Worm (Caenorhabditis elegans) whole organism, young adult: Measurements from ENCODE around the gene F44F4.9.
A peak's percentile ranks its signal among the peaks of the same experiment; 100 is the strongest.

Experiments
- B0019.2 ChIP-seq: fragments of 200-800 bp; sonication (Bioruptor generic); conservative IDR thresholded peaks from 2 replicates; pipeline ENCODE4 v1.3.6; 2022; ENCODE audit warnings: missing genetic modification reagents, missing genetic modification characterization, missing compliant biosample characterization
- B0035.1 ChIP-seq: sonication (generic microtip); optimal IDR thresholded peaks from 2 replicates; lab custom pipeline; 2016; ENCODE audit warnings: missing genetic modification characterization, mild to moderate bottlenecking, missing compliant biosample characterization, missing genotype, missing genetic modification reagents
- D2030.7 ChIP-seq: fragments of 200-800 bp; sonication (Bioruptor generic); IDR thresholded peaks from 2 replicates; pipeline ENCODE4 v1.3.6; 2022; ENCODE audit warnings: missing genetic modification reagents, missing genetic modification characterization, missing compliant biosample characterization
- F10E7.11 ChIP-seq: sonication (generic microtip); optimal IDR thresholded peaks from 2 replicates; lab custom pipeline; 2017; ENCODE audit warnings: mild to moderate bottlenecking, missing genetic modification characterization, moderate library complexity, missing compliant biosample characterization
- F23B12.7 ChIP-seq: sonication (generic microtip); optimal IDR thresholded peaks from 2 replicates; lab custom pipeline; 2017; ENCODE audit warnings: missing genetic modification characterization, mild to moderate bottlenecking, missing compliant biosample characterization, antibody characterized with exemption, moderate library complexity; ENCODE audit not compliant: insufficient read depth
- F37B4.10 ChIP-seq: fragments of 200-800 bp; sonication (Bioruptor generic); IDR thresholded peaks from 2 replicates; pipeline ENCODE4 v1.3.6; 2022; ENCODE audit warnings: missing genetic modification characterization, missing compliant biosample characterization
- F39B2.1 ChIP-seq: fragments of 200-800 bp; sonication (Bioruptor generic); IDR thresholded peaks from 2 replicates; pipeline ENCODE4 v1.3.6; 2022; ENCODE audit warnings: missing genetic modification reagents, missing genetic modification characterization, missing compliant biosample characterization
- F55B11.4 ChIP-seq: sonication (generic microtip); optimal IDR thresholded peaks from 2 replicates; lab custom pipeline; 2016; ENCODE audit warnings: missing compliant biosample characterization, missing genetic modification characterization, borderline replicate concordance; ENCODE audit not compliant: insufficient read depth
- F57A8.1 ChIP-seq: fragments of 200-800 bp; sonication (Bioruptor generic); optimal IDR thresholded peaks from 2 replicates; lab custom pipeline; 2018; ENCODE audit warnings: mild to moderate bottlenecking, missing genetic modification characterization, moderate library complexity, missing compliant biosample characterization
- T07F8.4 ChIP-seq: sonication (generic microtip); optimal IDR thresholded peaks from 2 replicates; lab custom pipeline; 2016; ENCODE audit warnings: mild to moderate bottlenecking, missing genetic modification characterization, moderate library complexity, missing compliant biosample characterization
- Y53F4B.3 ChIP-seq: fragments of 200-800 bp; sonication (Bioruptor generic); IDR thresholded peaks from 2 replicates; pipeline ENCODE4 v1.3.6; 2022; ENCODE audit warnings: missing genetic modification reagents, missing genetic modification characterization, missing compliant biosample characterization
- Y53G8AR.9 ChIP-seq: fragments of 200-800 bp; sonication (Bioruptor generic); conservative IDR thresholded peaks from 2 replicates; pipeline ENCODE4 v1.3.6; 2022; ENCODE audit warnings: missing genetic modification reagents, missing genetic modification characterization, missing compliant biosample characterization
- Y56A3A.18 ChIP-seq: fragments of 200-800 bp; sonication (Bioruptor generic); IDR thresholded peaks from 2 replicates; pipeline ENCODE4 v1.3.6; 2022; ENCODE audit warnings: missing genetic modification reagents, missing genetic modification characterization, missing compliant biosample characterization
- Y95B8A.8 ChIP-seq: fragments of 200-800 bp; sonication (Bioruptor generic); IDR thresholded peaks from 2 replicates; pipeline ENCODE4 v1.3.6; 2022; ENCODE audit warnings: missing genetic modification reagents, missing genetic modification characterization, missing compliant biosample characterization
- aptf-3 ChIP-seq: fragments of 200-800 bp; sonication (Bioruptor generic); IDR thresholded peaks from 2 replicates; pipeline ENCODE4 v1.3.6; 2022; ENCODE audit warnings: missing genetic modification characterization, missing compliant biosample characterization
- attf-3 ChIP-seq: fragments of 200-800 bp; sonication (Bioruptor generic); conservative IDR thresholded peaks from 2 replicates; pipeline ENCODE4 v1.3.6; 2022; ENCODE audit warnings: missing genetic modification reagents, missing genetic modification characterization, missing compliant biosample characterization
- attf-5 ChIP-seq: fragments of 200-800 bp; sonication (Bioruptor generic); optimal IDR thresholded peaks from 2 replicates; lab custom pipeline; 2018; ENCODE audit warnings: mild to moderate bottlenecking, missing genetic modification characterization, missing compliant biosample characterization
- attf-6 ChIP-seq: fragments of 200-800 bp; sonication (Bioruptor generic); IDR thresholded peaks from 2 replicates; pipeline ENCODE4 v1.3.6; 2022; ENCODE audit warnings: missing genetic modification reagents, missing genetic modification characterization, missing compliant biosample characterization
- cebp-1 ChIP-seq, 2 experiments: fragments of 200-800 bp in 1 of 2; sonication (Bioruptor generic) in 1 of 2; sonication (generic microtip) in 1 of 2; IDR thresholded peaks in 1 of 2; optimal IDR thresholded peaks in 1 of 2; 2 replicates each; pipeline versions ENCODE4 v1.3.6 to Lab custom; 2017 to 2022; ENCODE audit warnings: missing compliant biosample characterization in 2 of 2, missing genetic modification characterization in 2 of 2, mild to moderate bottlenecking in 1 of 2, missing genetic modification reagents in 1 of 2, moderate library complexity in 1 of 2
- cebp-2 ChIP-seq: fragments of 200-800 bp; sonication (Bioruptor generic); IDR thresholded peaks from 2 replicates; pipeline ENCODE4 v1.3.6; 2022; ENCODE audit warnings: missing genetic modification characterization, missing compliant biosample characterization
- ceh-58 ChIP-seq: fragments of 200-800 bp; sonication (Bioruptor generic); IDR thresholded peaks from 2 replicates; pipeline ENCODE4 v1.3.6; 2022; ENCODE audit warnings: missing genetic modification characterization, missing compliant biosample characterization
- ceh-91 ChIP-seq: fragments of 200-800 bp; sonication (Bioruptor generic); IDR thresholded peaks from 2 replicates; pipeline ENCODE4 v1.3.6; 2022; ENCODE audit warnings: missing genetic modification reagents, missing genetic modification characterization, missing compliant biosample characterization
- chd-7 ChIP-seq: sonication (generic microtip); optimal IDR thresholded peaks from 2 replicates; lab custom pipeline; 2016; ENCODE audit warnings: mild to moderate bottlenecking, missing genetic modification characterization, moderate library complexity, missing compliant biosample characterization
- dox-1 ChIP-seq: fragments of 200-800 bp; sonication (Bioruptor generic); IDR thresholded peaks from 2 replicates; pipeline ENCODE4 v1.3.6; 2022; ENCODE audit warnings: missing genetic modification reagents, missing genetic modification characterization, missing compliant biosample characterization
- efl-1 ChIP-seq: fragments of 150-350 bp; optimal IDR thresholded peaks from 2 replicates; lab custom pipeline; 2014; ENCODE audit warnings: missing biosample characterization, missing genetic modification reagents, missing genetic modification characterization
- egl-18 ChIP-seq: fragments of 200-800 bp; sonication (Bioruptor generic); IDR thresholded peaks from 2 replicates; pipeline ENCODE4 v1.3.6; 2022; ENCODE audit warnings: missing genetic modification reagents, missing genetic modification characterization, missing compliant biosample characterization
- egl-44 ChIP-seq: fragments of 200-800 bp; sonication (Bioruptor generic); IDR thresholded peaks from 2 replicates; pipeline ENCODE4 v1.3.6; 2022; ENCODE audit warnings: missing genetic modification reagents, missing genetic modification characterization, missing compliant biosample characterization
- gei-17 ChIP-seq: fragments of 200-800 bp; sonication (Bioruptor generic); optimal IDR thresholded peaks from 2 replicates; lab custom pipeline; 2018; ENCODE audit warnings: mild to moderate bottlenecking, missing genetic modification characterization, missing compliant biosample characterization
- hlh-12 ChIP-seq: sonication (generic microtip); optimal IDR thresholded peaks from 2 replicates; lab custom pipeline; 2016; ENCODE audit warnings: missing genetic modification characterization, missing compliant biosample characterization
- hlh-26 ChIP-seq: fragments of 200-800 bp; sonication (Bioruptor generic); conservative IDR thresholded peaks from 2 replicates; pipeline ENCODE4 v1.3.6; 2022; ENCODE audit warnings: missing genetic modification reagents, missing genetic modification characterization, missing compliant biosample characterization
- hrde-1 ChIP-seq: sonication (generic microtip); optimal IDR thresholded peaks from 2 replicates; lab custom pipeline; 2016; ENCODE audit warnings: missing genetic modification characterization, mild to moderate bottlenecking, missing compliant biosample characterization, moderate library complexity, missing genotype, missing genetic modification reagents, borderline replicate concordance
- lag-1 ChIP-seq: fragments of 200-800 bp; sonication (Bioruptor generic); IDR thresholded peaks from 2 replicates; pipeline ENCODE4 v1.3.6; 2022; ENCODE audit warnings: missing genetic modification reagents, missing genetic modification characterization, missing compliant biosample characterization
- let-526 ChIP-seq: fragments of 200-800 bp; sonication (Bioruptor generic); IDR thresholded peaks from 2 replicates; pipeline ENCODE4 v1.3.6; 2022; ENCODE audit warnings: missing genetic modification reagents, missing genetic modification characterization, missing compliant biosample characterization
- lin-26 ChIP-seq: fragments of 200-800 bp; sonication (Bioruptor generic); IDR thresholded peaks from 2 replicates; pipeline ENCODE4 v1.3.6; 2022; ENCODE audit warnings: missing genetic modification reagents, missing genetic modification characterization, missing compliant biosample characterization
- lsy-27 ChIP-seq: sonication (generic microtip); optimal IDR thresholded peaks from 2 replicates; lab custom pipeline; 2017; ENCODE audit warnings: missing genetic modification characterization, mild to moderate bottlenecking, missing compliant biosample characterization, antibody characterized with exemption, missing genotype, borderline replicate concordance; ENCODE audit not compliant: insufficient read depth
- madf-10 ChIP-seq: sonication (generic microtip); optimal IDR thresholded peaks from 2 replicates; lab custom pipeline; 2016; ENCODE audit warnings: mild to moderate bottlenecking, missing genetic modification characterization, missing compliant biosample characterization
- mes-4 ChIP-seq: sonication (generic microtip); optimal IDR thresholded peaks from 2 replicates; lab custom pipeline; 2016; ENCODE audit warnings: missing genotype, missing genetic modification characterization, missing compliant biosample characterization
- mxl-1 ChIP-seq: sonication (generic microtip); optimal IDR thresholded peaks from 2 replicates; lab custom pipeline; 2016; ENCODE audit warnings: missing genetic modification characterization, missing compliant biosample characterization
- nfya-2 ChIP-seq: fragments of 200-800 bp; sonication (Bioruptor generic); IDR thresholded peaks from 2 replicates; pipeline ENCODE4 v1.3.6; 2022; ENCODE audit warnings: missing genetic modification reagents, missing genetic modification characterization, missing compliant biosample characterization
- nhr-120 ChIP-seq: fragments of 200-800 bp; sonication (Bioruptor generic); IDR thresholded peaks from 2 replicates; pipeline ENCODE4 v1.3.6; 2022; ENCODE audit warnings: missing genetic modification characterization, missing compliant biosample characterization
- nhr-27 ChIP-seq: fragments of 200-800 bp; sonication (Bioruptor generic); optimal IDR thresholded peaks from 2 replicates; lab custom pipeline; 2018; ENCODE audit warnings: mild to moderate bottlenecking, missing genetic modification characterization, moderate library complexity, missing compliant biosample characterization
- nhr-90 ChIP-seq: sonication (generic microtip); optimal IDR thresholded peaks from 2 replicates; lab custom pipeline; 2016; ENCODE audit warnings: missing genotype, mild to moderate bottlenecking, missing genetic modification characterization, missing compliant biosample characterization
- rec-8 ChIP-seq, 2 experiments: sonication (generic microtip); optimal IDR thresholded peaks; 2 replicates each; lab custom pipeline; 2016; ENCODE audit warnings: mild to moderate bottlenecking in 2 of 2, missing genetic modification characterization in 2 of 2, missing genetic modification reagents in 2 of 2, missing genotype in 2 of 2, missing biosample characterization in 1 of 2, missing compliant biosample characterization in 1 of 2, moderate library complexity in 1 of 2
- snpc-1.1 ChIP-seq: sonication (generic microtip); optimal IDR thresholded peaks from 2 replicates; lab custom pipeline; 2017; ENCODE audit warnings: missing genetic modification characterization, mild to moderate bottlenecking, missing compliant biosample characterization, antibody characterized with exemption, moderate library complexity, missing genotype, missing genetic modification reagents; ENCODE audit not compliant: insufficient read depth
- tlf-1 ChIP-seq: fragments of 200-800 bp; sonication (Bioruptor generic); optimal IDR thresholded peaks from 2 replicates; lab custom pipeline; 2018; ENCODE audit warnings: mild to moderate bottlenecking, missing genetic modification characterization, missing compliant biosample characterization
- unc-62 ChIP-seq: fragments of 150-350 bp; optimal IDR thresholded peaks from 2 replicates; lab custom pipeline; 2014; ENCODE audit warnings: missing biosample characterization, missing genetic modification reagents, missing genetic modification characterization
- ztf-28 ChIP-seq: fragments of 200-800 bp; sonication (Bioruptor generic); IDR thresholded peaks from 2 replicates; pipeline ENCODE4 v1.3.6; 2022; ENCODE audit warnings: missing genetic modification reagents, missing genetic modification characterization, missing compliant biosample characterization
- ztf-6 ChIP-seq: fragments of 200-800 bp; sonication (Bioruptor generic); IDR thresholded peaks from 2 replicates; pipeline ENCODE4 v1.3.6; 2022; ENCODE audit warnings: missing genetic modification reagents, missing genetic modification characterization, missing compliant biosample characterization

Gene F44F4.9

DNA sequence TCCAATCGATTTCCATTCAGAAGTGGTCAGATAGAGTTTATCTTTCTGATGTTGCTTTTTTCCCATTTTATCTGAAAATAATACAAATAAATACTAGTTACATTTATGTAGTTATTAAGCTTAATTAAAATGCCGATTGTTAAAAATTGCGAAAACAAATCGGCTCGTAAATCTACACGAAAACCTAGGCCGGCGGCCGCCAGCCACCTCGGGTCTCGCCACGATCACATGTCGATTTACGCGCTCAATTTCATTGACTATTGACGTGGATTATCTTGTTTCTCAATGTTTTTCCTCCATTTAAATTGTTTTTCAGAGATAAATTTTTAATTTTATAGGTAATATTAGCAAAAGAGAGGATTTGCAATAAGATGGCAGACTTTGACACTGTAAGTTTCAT lies 43.1 kb downstream of the F44F4.9 start, which contains the start of the genes cyn-4 and copz-1 (continued):
- TF ChIP-seq lin-26 (GFP tag; lab: Robert Waterston, UW) = no peak
- no peak for TF ChIP-seq egl-18
- TF ChIP-seq lag-1 (GFP tag; lab: Robert Waterston, UW) = no peak
- TF ChIP-seq egl-44 (GFP tag; lab: Robert Waterston, UW) = peak; percentile 52; the same call in 1 of the 2 replicates
- 0 out of 2 replicates have a peak, but pooled peaks have one; percentile 47 for TF ChIP-seq attf-3 (GFP tag; lab: Robert Waterston, UW)
- no peak for TF ChIP-seq nhr-120
- TF ChIP-seq efl-1 (GFP tag; lab: Kevin White, UChicago) = peak; percentile 40
- TF ChIP-seq F39B2.1 (GFP tag; lab: Robert Waterston, UW) = no peak
- no peak for TF ChIP-seq Y53F4B.3 (GFP tag; lab: Robert Waterston, UW)
- no peak for TF ChIP-seq ztf-6 (GFP tag; lab: Robert Waterston, UW)
- TF ChIP-seq hlh-12 (tag; lab: Kevin White, UChicago) = no peak
- TF ChIP-seq rec-8 (tag; optimal IDR thresholded peaks at IDR 0.05; lab: Kevin White, UChicago) = no peak
- no peak for TF ChIP-seq nhr-27 (tag; lab: Kevin White, UChicago)
- TF ChIP-seq cebp-1 (GFP tag; IDR thresholded peaks at IDR 0.05; lab: Robert Waterston, UW) = peak; percentile 22; the same call in 1 of the 2 replicates
- peak; percentile 73 for TF ChIP-seq cebp-1 (tag; optimal IDR thresholded peaks at IDR 0.05; lab: Kevin White, UChicago)
- TF ChIP-seq lsy-27 (tag; lab: Kevin White, UChicago) = no peak
- no peak for TF ChIP-seq Y56A3A.18 (GFP tag; lab: Robert Waterston, UW)
- TF ChIP-seq attf-5 = peak; percentile 88
- TF ChIP-seq dox-1 = peak; percentile 84
- no peak for TF ChIP-seq chd-7
- TF ChIP-seq B0035.1 (tag; lab: Kevin White, UChicago) = no peak
- TF ChIP-seq aptf-3 = no peak
- TF ChIP-seq F10E7.11 = no peak
- peak; percentile 84 for TF ChIP-seq B0019.2
- TF ChIP-seq F57A8.1 (GFP tag; lab: Kevin White, UChicago) = no peak
- TF ChIP-seq F23B12.7 (tag; lab: Kevin White, UChicago) = peak; percentile 6
- no peak for TF ChIP-seq mes-4 (tag; lab: Kevin White, UChicago)
- no peak for TF ChIP-seq nfya-2 (GFP tag; lab: Robert Waterston, UW)
- no peak for TF ChIP-seq unc-62 (GFP tag; lab: Kevin White, UChicago)
- TF ChIP-seq nhr-90 = no peak
- peak; percentile 66 for TF ChIP-seq ceh-91 (GFP tag; lab: Robert Waterston, UW)
- no peak for TF ChIP-seq Y53G8AR.9 (GFP tag; lab: Robert Waterston, UW)
- TF ChIP-seq hrde-1 = no peak
- TF ChIP-seq hlh-26 (GFP tag; lab: Robert Waterston, UW) = no peak
- no peak for TF ChIP-seq gei-17 (GFP tag; lab: Kevin White, UChicago)
- TF ChIP-seq Y95B8A.8 (GFP tag; lab: Robert Waterston, UW) = no peak
- no peak for TF ChIP-seq T07F8.4 (tag; lab: Kevin White, UChicago)
- peak; percentile 73 for TF ChIP-seq D2030.7
- no peak for TF ChIP-seq snpc-1.1 (tag; lab: Kevin White, UChicago)
- no peak for TF ChIP-seq mxl-1 (tag; lab: Kevin White, UChicago)
- no peak for TF ChIP-seq cebp-2
- no peak for TF ChIP-seq attf-6 (GFP tag; lab: Robert Waterston, UW)
- TF ChIP-seq let-526 = 0 out of 2 replicates have a peak, but pooled peaks have one; percentile 64
- no peak for TF ChIP-seq ceh-58 (GFP tag; lab: Robert Waterston, UW)
- peak; percentile 58 for TF ChIP-seq madf-10 (tag; lab: Kevin White, UChicago)
- TF ChIP-seq F55B11.4 = no peak
- no peak for TF ChIP-seq tlf-1 (GFP tag; lab: Kevin White, UChicago)
- 0 out of 2 replicates have a peak, but pooled peaks have one; percentile 49 for TF ChIP-seq ztf-28 (GFP tag; lab: Robert Waterston, UW)
- no peak for TF ChIP-seq F37B4.10 (GFP tag; lab: Robert Waterston, UW)
